In the genomic region with DNA sequence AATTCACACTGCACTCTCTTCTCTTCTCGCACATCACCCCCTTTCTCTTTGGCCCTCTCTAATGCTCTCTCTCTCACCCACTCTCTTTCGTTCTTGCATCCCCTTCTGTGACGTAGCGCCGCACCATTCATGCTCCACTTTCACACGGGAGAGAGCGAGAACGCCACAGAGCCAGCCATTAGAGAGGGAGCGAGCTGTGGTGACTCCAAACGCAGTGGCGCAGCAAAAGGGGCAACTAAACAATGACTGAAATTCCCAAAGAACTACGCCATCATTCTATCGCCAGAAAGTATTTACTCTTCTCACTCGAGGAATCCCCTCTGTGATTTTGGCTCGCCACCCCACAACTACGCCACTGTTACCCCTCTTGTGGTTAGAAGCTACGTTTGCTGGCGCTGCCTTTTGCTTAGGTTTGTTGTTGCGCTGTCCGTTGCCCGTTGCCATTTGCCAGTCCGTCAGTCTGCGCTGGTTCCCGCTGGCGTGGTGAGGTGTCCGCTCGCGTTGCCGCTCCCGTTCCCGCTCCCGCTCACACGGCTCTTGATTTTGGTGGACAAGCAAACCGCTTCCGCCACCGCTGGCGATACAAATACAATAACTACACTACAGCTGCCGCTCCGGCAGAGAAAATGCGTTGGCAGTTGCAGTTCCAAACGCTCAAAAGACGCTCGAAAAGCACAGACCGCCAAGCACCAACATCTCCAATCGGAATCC, we compare ENCODE assay signal across 1 fruit fly cellular context.
A peak's percentile ranks its signal among the peaks of the same experiment; 100 is the strongest.
TF ChIP-seq lines count a peak whose summit lies in the region.

No protein-coding gene starts in this region.

TF ChIP-seq in whole organism, embryonic, 481 proteins besides CTCF, POLR2A, EP300 and RAD21 (continued from another document and continues in another):
- TF ChIP-seq psq (GFP tag; optimal IDR thresholded peaks at IDR 0.05; lab: Kevin White, UChicago), result peak; percentile 93
- TF ChIP-seq zfh1 (GFP tag; IDR thresholded peaks at IDR 0.05; lab: Robert Waterston, UW), result peak; percentile 100
- TF ChIP-seq Pdp1 (GFP tag; optimal IDR thresholded peaks at IDR 0.05; lab: Kevin White, UChicago), result peak; percentile 98 to 99
- TF ChIP-seq Xrp1 (GFP tag; IDR thresholded peaks at IDR 0.05; lab: Robert Waterston, UW), result peak; percentile 99
- peak; percentile 99 for TF ChIP-seq CG2678 (tag; optimal IDR thresholded peaks at IDR 0.05; lab: Kevin White, UChicago)
- peak; percentile 99 for TF ChIP-seq CG18619 (GFP tag; optimal IDR thresholded peaks at IDR 0.05; lab: Kevin White, UChicago)
- peak; percentile 99 for TF ChIP-seq Usf (GFP tag; optimal IDR thresholded peaks at IDR 0.05; lab: Kevin White, UChicago)
- no peak for TF ChIP-seq cad (GFP tag; optimal IDR thresholded peaks at IDR 0.05; lab: Kevin White, UChicago)
- TF ChIP-seq CG17359 (tag; optimal IDR thresholded peaks at IDR 0.05; lab: Kevin White, UChicago), result peak; percentile 99
- peak; percentile 99 for TF ChIP-seq CG8765 (GFP tag; IDR thresholded peaks at IDR 0.05; lab: Robert Waterston, UW)
- 0 out of 2 replicates have a peak, but pooled peaks have one; percentile 33 for TF ChIP-seq unc-4 (GFP tag; IDR thresholded peaks at IDR 0.05; lab: Robert Waterston, UW; ENCODE audit: partially characterized antibody)
- TF ChIP-seq Gug (GFP tag; IDR thresholded peaks at IDR 0.05; lab: Robert Waterston, UW), result peak; percentile 100
- peak; percentile 68 for TF ChIP-seq pfk (GFP tag; optimal IDR thresholded peaks at IDR 0.05; lab: Kevin White, UChicago)
- TF ChIP-seq CG11723 (GFP tag; optimal IDR thresholded peaks at IDR 0.05; lab: Kevin White, UChicago), result peak; percentile 99
- peak; percentile 70 for TF ChIP-seq CG9797 (GFP tag; optimal IDR thresholded peaks at IDR 0.05; lab: Kevin White, UChicago)
- peak; percentile 99 for TF ChIP-seq Mad (GFP tag; optimal IDR thresholded peaks at IDR 0.05; lab: Kevin White, UChicago)
- TF ChIP-seq gcm (GFP tag; optimal IDR thresholded peaks at IDR 0.05; lab: Kevin White, UChicago), result peak; percentile 97
- peak; percentile 99 for TF ChIP-seq CG12744 (GFP tag; optimal IDR thresholded peaks at IDR 0.05; lab: Kevin White, UChicago)
- TF ChIP-seq kay (GFP tag; optimal IDR thresholded peaks at IDR 0.05; lab: Kevin White, UChicago), result peak; percentile 99
- TF ChIP-seq chif (GFP tag; optimal IDR thresholded peaks at IDR 0.05; lab: Kevin White, UChicago), result peak; percentile 99
- peak; percentile 95 for TF ChIP-seq phol (tag; optimal IDR thresholded peaks at IDR 0.05; lab: Kevin White, UChicago)
- peak; percentile 95 for TF ChIP-seq CG11696 (GFP tag; IDR thresholded peaks at IDR 0.05; lab: Robert Waterston, UW)
- TF ChIP-seq CG14860 (GFP tag; IDR thresholded peaks at IDR 0.05; lab: Robert Waterston, UW; ENCODE audit: partially characterized antibody), result 0 out of 3 replicates have a peak, but pooled peaks have one; percentile 42
- TF ChIP-seq Antp (GFP tag; optimal IDR thresholded peaks at IDR 0.05; lab: Kevin White, UChicago), result peak; percentile 100
- TF ChIP-seq CG2120 (GFP tag; optimal IDR thresholded peaks at IDR 0.05; lab: Kevin White, UChicago), result peak; percentile 100
- peak; percentile 99 for TF ChIP-seq rib (GFP tag; IDR thresholded peaks at IDR 0.05; lab: Robert Waterston, UW)
- TF ChIP-seq stc (GFP tag; IDR thresholded peaks at IDR 0.05; lab: Robert Waterston, UW), result peak; percentile 99
- peak; percentile 98 for TF ChIP-seq NK7.1 (GFP tag; optimal IDR thresholded peaks at IDR 0.05; lab: Kevin White, UChicago)
- TF ChIP-seq CG9437 (GFP tag; optimal IDR thresholded peaks at IDR 0.05; lab: Kevin White, UChicago), result peak; percentile 92
- TF ChIP-seq CG12071 (GFP tag; optimal IDR thresholded peaks at IDR 0.05; lab: Kevin White, UChicago), result peak; percentile 99
- TF ChIP-seq CG1602 (GFP tag; optimal IDR thresholded peaks at IDR 0.05; lab: Kevin White, UChicago), result peak; percentile 98
- peak; percentile 99 for TF ChIP-seq tin (GFP tag; optimal IDR thresholded peaks at IDR 0.05; lab: Kevin White, UChicago)
- peak; percentile 6 for TF ChIP-seq stwl (tag; optimal IDR thresholded peaks at IDR 0.05; lab: Kevin White, UChicago)
- TF ChIP-seq CG30020 (tag; optimal IDR thresholded peaks at IDR 0.05; lab: Kevin White, UChicago), result peak; percentile 80
- peak; percentile 98 for TF ChIP-seq toy (GFP tag; IDR thresholded peaks at IDR 0.05; lab: Robert Waterston, UW)
- peak; percentile 99 for TF ChIP-seq CG16779 (GFP tag; IDR thresholded peaks at IDR 0.05; lab: Robert Waterston, UW)
- peak; percentile 99 for TF ChIP-seq HmgZ (tag; optimal IDR thresholded peaks at IDR 0.05; lab: Kevin White, UChicago)
- TF ChIP-seq vvl (GFP tag; IDR thresholded peaks at IDR 0.05; lab: Robert Waterston, UW), result peak; percentile 100
- TF ChIP-seq tna (GFP tag; IDR thresholded peaks at IDR 0.05; lab: Robert Waterston, UW; ENCODE audit: partially characterized antibody), result peak; percentile 37; the same call in 1 of the 2 replicates
- peak; percentile 97 for TF ChIP-seq gt (GFP tag; IDR thresholded peaks at IDR 0.05; lab: Robert Waterston, UW)
- peak; percentile 98 for TF ChIP-seq eyg (GFP tag; optimal IDR thresholded peaks at IDR 0.05; lab: Kevin White, UChicago)
- TF ChIP-seq CG4282 (GFP tag; optimal IDR thresholded peaks at IDR 0.05; lab: Kevin White, UChicago), result peak; percentile 98
- peak; percentile 98 for TF ChIP-seq grau (tag; optimal IDR thresholded peaks at IDR 0.05; lab: Kevin White, UChicago)
- TF ChIP-seq Mes4 (GFP tag; optimal IDR thresholded peaks at IDR 0.05; lab: Kevin White, UChicago), result peak; percentile 99
- peak; percentile 98 for TF ChIP-seq fd3F (GFP tag; optimal IDR thresholded peaks at IDR 0.05; lab: Kevin White, UChicago)
- TF ChIP-seq CG32532 (GFP tag; IDR thresholded peaks at IDR 0.05; lab: Robert Waterston, UW), result peak; percentile 100
- TF ChIP-seq CG33557 (GFP tag; optimal IDR thresholded peaks at IDR 0.05; lab: Kevin White, UChicago), result peak; percentile 93
- peak; percentile 99 for TF ChIP-seq CG11247 (GFP tag; IDR thresholded peaks at IDR 0.05; lab: Robert Waterston, UW)
- TF ChIP-seq ssp (GFP tag; IDR thresholded peaks at IDR 0.05; lab: Robert Waterston, UW), result peak; percentile 95
- peak; percentile 94 for TF ChIP-seq GATAe (GFP tag; conservative IDR thresholded peaks at IDR 0.05; lab: Robert Waterston, UW)
- TF ChIP-seq CG9727 (GFP tag; optimal IDR thresholded peaks at IDR 0.05; lab: Kevin White, UChicago), result peak; percentile 98
- TF ChIP-seq tgo (GFP tag; IDR thresholded peaks at IDR 0.05; lab: Robert Waterston, UW), result peak; percentile 99
- TF ChIP-seq grn (GFP tag; optimal IDR thresholded peaks at IDR 0.05; lab: Kevin White, UChicago), result peak; percentile 89
- TF ChIP-seq bcd (GFP tag; optimal IDR thresholded peaks at IDR 0.05; lab: Kevin White, UChicago), result peak; percentile 99
- peak; percentile 99 for TF ChIP-seq so (GFP tag; IDR thresholded peaks at IDR 0.05; lab: Robert Waterston, UW)
- peak; percentile 96 for TF ChIP-seq ftz-f1 (GFP tag; optimal IDR thresholded peaks at IDR 0.05; lab: Kevin White, UChicago)
- peak; percentile 99 for TF ChIP-seq E2f1 (GFP tag; IDR thresholded peaks at IDR 0.05; lab: Robert Waterston, UW)
- TF ChIP-seq CG10543 (GFP tag; optimal IDR thresholded peaks at IDR 0.05; lab: Kevin White, UChicago), result peak; percentile 99
- TF ChIP-seq CG13424 (tag; optimal IDR thresholded peaks at IDR 0.05; lab: Kevin White, UChicago), result peak; percentile 98
- TF ChIP-seq Gsc (GFP tag; IDR thresholded peaks at IDR 0.05; lab: Robert Waterston, UW), result peak; percentile 97
- TF ChIP-seq sc (optimal IDR thresholded peaks at IDR 0.05; lab: Kevin White, UChicago), result no peak
- TF ChIP-seq sc (GFP tag; optimal IDR thresholded peaks at IDR 0.05; lab: Kevin White, UChicago), result peak; percentile 94
- TF ChIP-seq CG34224 (GFP tag; IDR thresholded peaks at IDR 0.05; lab: Robert Waterston, UW; ENCODE audit: partially characterized antibody), result peak; percentile 49; the same call in 1 of the 3 replicates
- peak; percentile 98 for TF ChIP-seq B-H2 (GFP tag; optimal IDR thresholded peaks at IDR 0.05; lab: Kevin White, UChicago)
- peak in 1 of 2 experiments; percentile 95 for TF ChIP-seq Eip74EF (GFP tag; optimal IDR thresholded peaks at IDR 0.05; lab: Kevin White, UChicago)
- TF ChIP-seq twi (tag; optimal IDR thresholded peaks at IDR 0.05; lab: Kevin White, UChicago), result peak; percentile 92
- TF ChIP-seq HLH54F (GFP tag; optimal IDR thresholded peaks at IDR 0.05; lab: Kevin White, UChicago), result peak; percentile 99
- peak; percentile 99 for TF ChIP-seq CG7556 (GFP tag; optimal IDR thresholded peaks at IDR 0.05; lab: Kevin White, UChicago)
- peak; percentile 99 for TF ChIP-seq CG10366 (GFP tag; IDR thresholded peaks at IDR 0.05; lab: Robert Waterston, UW)
- TF ChIP-seq fu2 (GFP tag; optimal IDR thresholded peaks at IDR 0.05; lab: Kevin White, UChicago), result peak; percentile 99
- TF ChIP-seq Bdp1 (GFP tag; optimal IDR thresholded peaks at IDR 0.05; lab: Kevin White, UChicago), result peak; percentile 94
- TF ChIP-seq hbn (GFP tag; IDR thresholded peaks at IDR 0.05; lab: Robert Waterston, UW; ENCODE audit: partially characterized antibody), result no peak; the same call in 1 of the 2 replicates
- peak; percentile 99 for TF ChIP-seq ken (GFP tag; IDR thresholded peaks at IDR 0.05; lab: Robert Waterston, UW)
- TF ChIP-seq bsh (GFP tag; optimal IDR thresholded peaks at IDR 0.05; lab: Kevin White, UChicago), result peak; percentile 97 to 98
- TF ChIP-seq CG11560 (tag; IDR thresholded peaks at IDR 0.05; lab: Robert Waterston, UW), result peak; percentile 94
- TF ChIP-seq Abd-B (GFP tag; optimal IDR thresholded peaks at IDR 0.05; lab: Kevin White, UChicago), result peak; percentile 97
- TF ChIP-seq slou (GFP tag; optimal IDR thresholded peaks at IDR 0.05; lab: Kevin White, UChicago), result peak; percentile 98
- TF ChIP-seq CG4328 (GFP tag; optimal IDR thresholded peaks at IDR 0.05; lab: Kevin White, UChicago), result peak; percentile 96
- peak; percentile 98 for TF ChIP-seq odd (GFP tag; optimal IDR thresholded peaks at IDR 0.05; lab: Kevin White, UChicago)
- TF ChIP-seq corto (GFP tag; optimal IDR thresholded peaks at IDR 0.05; lab: Kevin White, UChicago), result peak; percentile 92
- peak; percentile 95 for TF ChIP-seq CG2202 (tag; optimal IDR thresholded peaks at IDR 0.05; lab: Kevin White, UChicago)
- TF ChIP-seq lbe (GFP tag; optimal IDR thresholded peaks at IDR 0.05; lab: Kevin White, UChicago), result peak; percentile 98
- peak; percentile 98 for TF ChIP-seq CoRest (tag; optimal IDR thresholded peaks at IDR 0.05; lab: Kevin White, UChicago)
- peak; percentile 100 for TF ChIP-seq Aef1 (GFP tag; IDR thresholded peaks at IDR 0.05; lab: Robert Waterston, UW)
- TF ChIP-seq CG4820 (GFP tag; optimal IDR thresholded peaks at IDR 0.05; lab: Kevin White, UChicago), result peak; percentile 98
- peak; percentile 99 for TF ChIP-seq CG8944 (GFP tag; optimal IDR thresholded peaks at IDR 0.05; lab: Kevin White, UChicago)
- peak; percentile 97 for TF ChIP-seq CG15011 (GFP tag; optimal IDR thresholded peaks at IDR 0.05; lab: Kevin White, UChicago)
- peak; percentile 98 for TF ChIP-seq luna (GFP tag; optimal IDR thresholded peaks at IDR 0.05; lab: Kevin White, UChicago)
- TF ChIP-seq Hmx (GFP tag; optimal IDR thresholded peaks at IDR 0.05; lab: Kevin White, UChicago), result peak; percentile 96
- TF ChIP-seq CG6272 (GFP tag; IDR thresholded peaks at IDR 0.05; lab: Robert Waterston, UW), result peak; percentile 99
- TF ChIP-seq CG12391 (tag; optimal IDR thresholded peaks at IDR 0.05; lab: Kevin White, UChicago), result peak; percentile 99
- peak; percentile 99 for TF ChIP-seq CG34422 (GFP tag; IDR thresholded peaks at IDR 0.05; lab: Robert Waterston, UW)
- TF ChIP-seq Chrac-16 (GFP tag; optimal IDR thresholded peaks at IDR 0.05; lab: Kevin White, UChicago), result peak; percentile 99
- peak; percentile 87 for TF ChIP-seq TFAM (GFP tag; optimal IDR thresholded peaks at IDR 0.05; lab: Kevin White, UChicago)
- TF ChIP-seq Dp (GFP tag; optimal IDR thresholded peaks at IDR 0.05; lab: Kevin White, UChicago), result peak; percentile 42
- TF ChIP-seq ERR (GFP tag; optimal IDR thresholded peaks at IDR 0.05; lab: Kevin White, UChicago), result peak; percentile 98
- TF ChIP-seq B-H1 (GFP tag; IDR thresholded peaks at IDR 0.05; lab: Robert Waterston, UW), result peak; percentile 99
- peak; percentile 98 for TF ChIP-seq CG12236 (GFP tag; optimal IDR thresholded peaks at IDR 0.05; lab: Kevin White, UChicago)
- peak; percentile 98 for TF ChIP-seq dm (GFP tag; optimal IDR thresholded peaks at IDR 0.05; lab: Kevin White, UChicago)
- TF ChIP-seq pita (GFP tag; optimal IDR thresholded peaks at IDR 0.05; lab: Kevin White, UChicago), result no peak
- TF ChIP-seq chn (GFP tag; optimal IDR thresholded peaks at IDR 0.05; lab: Kevin White, UChicago), result peak; percentile 99
- peak; percentile 94 for TF ChIP-seq CG1832 (GFP tag; optimal IDR thresholded peaks at IDR 0.05; lab: Kevin White, UChicago)
- TF ChIP-seq CG2889 (GFP tag; IDR thresholded peaks at IDR 0.05; lab: Robert Waterston, UW), result peak; percentile 99
- peak; percentile 99 for TF ChIP-seq pb (GFP tag; optimal IDR thresholded peaks at IDR 0.05; lab: Kevin White, UChicago)
- peak; percentile 58 for TF ChIP-seq Sry-β (GFP tag; optimal IDR thresholded peaks at IDR 0.05; lab: Kevin White, UChicago)
- TF ChIP-seq Doc2 (GFP tag; IDR thresholded peaks at IDR 0.05; lab: Robert Waterston, UW), result peak; percentile 96
- TF ChIP-seq nmo (GFP tag; optimal IDR thresholded peaks at IDR 0.05; lab: Kevin White, UChicago), result peak; percentile 97
- peak; percentile 98 for TF ChIP-seq Sox102F (GFP tag; optimal IDR thresholded peaks at IDR 0.05; lab: Kevin White, UChicago)
- peak; percentile 99 for TF ChIP-seq CG4617 (GFP tag; optimal IDR thresholded peaks at IDR 0.05; lab: Kevin White, UChicago; ENCODE audit: borderline replicate concordance)
- TF ChIP-seq CG14965 (GFP tag; optimal IDR thresholded peaks at IDR 0.05; lab: Kevin White, UChicago; ENCODE audit: borderline replicate concordance), result peak; percentile 90
- peak; percentile 99 for TF ChIP-seq al (GFP tag; IDR thresholded peaks at IDR 0.05; lab: Robert Waterston, UW)
- peak; percentile 99 for TF ChIP-seq Mrtf (GFP tag; IDR thresholded peaks at IDR 0.05; lab: Robert Waterston, UW)
- TF ChIP-seq Dref (GFP tag; IDR thresholded peaks at IDR 0.05; lab: Robert Waterston, UW), result peak; percentile 58
- peak; percentile 98 for TF ChIP-seq sim (GFP tag; IDR thresholded peaks at IDR 0.05; lab: Robert Waterston, UW)
- TF ChIP-seq CG14050 (GFP tag; IDR thresholded peaks at IDR 0.05; lab: Robert Waterston, UW), result peak; percentile 99
- peak; percentile 91 for TF ChIP-seq CG10431 (GFP tag; optimal IDR thresholded peaks at IDR 0.05; lab: Kevin White, UChicago)
- TF ChIP-seq Meics (GFP tag; optimal IDR thresholded peaks at IDR 0.05; lab: Kevin White, UChicago), result peak; percentile 99
- TF ChIP-seq CG10274 (GFP tag; optimal IDR thresholded peaks at IDR 0.05; lab: Kevin White, UChicago), result peak; percentile 96
- TF ChIP-seq peb (GFP tag; IDR thresholded peaks at IDR 0.05; lab: Robert Waterston, UW), result peak; percentile 97
- TF ChIP-seq CG17361 (GFP tag; IDR thresholded peaks at IDR 0.05; lab: Robert Waterston, UW), result peak; percentile 89
